Fruit fly (Drosophila melanogaster) whole organism: Measurements from ENCODE around the gene sicily.

Source experiments
- CG8478 ChIP-seq: fragments of >200 bp; optimal IDR thresholded peaks from 2 replicates; lab custom pipeline; 2018; ENCODE audit warnings: inconsistent platforms
- EcR ChIP-seq, 2 experiments: fragments of >200 bp; optimal IDR thresholded peaks; 2 replicates each; lab custom pipeline; 2017; ENCODE audit warnings: missing biosample characterization in 2 of 2, missing genetic modification characterization in 2 of 2, missing genetic modification reagents in 2 of 2
- pan ChIP-seq: fragments of >200 bp; optimal IDR thresholded peaks from 2 replicates; lab custom pipeline; 2017
- psq ChIP-seq: fragments of >200 bp; optimal IDR thresholded peaks from 2 replicates; lab custom pipeline; 2017
- usp ChIP-seq: fragments of >200 bp; optimal IDR thresholded peaks from 2 replicates; lab custom pipeline; 2017; ENCODE audit warnings: missing biosample characterization, missing genetic modification characterization, mixed read lengths

DNA sequence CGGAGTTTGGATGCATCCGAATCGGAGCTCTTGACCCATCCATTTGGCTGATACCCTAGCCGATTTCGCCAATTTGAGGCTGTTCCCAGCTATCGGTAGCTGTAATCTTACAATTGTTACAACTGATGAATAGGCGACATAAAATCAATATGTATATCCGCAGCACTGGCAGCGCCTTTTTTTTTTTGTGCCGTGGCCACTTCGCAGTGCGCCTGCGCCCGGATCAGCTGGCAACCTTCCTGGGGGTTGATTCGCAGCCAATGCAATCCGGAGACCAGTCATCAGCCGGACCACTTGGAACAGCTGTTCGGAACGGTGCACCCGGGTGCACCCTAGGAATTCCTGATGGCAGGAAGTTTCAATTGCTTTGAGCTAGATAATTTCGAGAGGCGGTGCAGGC is 39.2 kb downstream of the sicily start, which contains the start of gene Pdzd8:
- TF ChIP-seq EcR (GFP tag; optimal IDR thresholded peaks at IDR 0.05; lab: Kevin White, UChicago) (no peak), CG8478 (lab: Kevin White, UChicago) (no peak), usp (no peak), psq (no peak), pan (lab: Kevin White, UChicago) (no peak)
